Worm (Caenorhabditis elegans) whole organism, L4 larva: Measurements from ENCODE around the gene arrd-28.

Experiments
- F10B5.3 ChIP-seq: sonication (generic microtip); optimal IDR thresholded peaks from 2 replicates; lab custom pipeline; 2016; ENCODE audit warnings: mild to moderate bottlenecking, missing genetic modification characterization, missing compliant biosample characterization
- F44E2.7 ChIP-seq: fragments of 200-800 bp; sonication (Bioruptor generic); IDR thresholded peaks from 2 replicates; pipeline ENCODE4 v2.1.2; 2022; ENCODE audit warnings: missing genetic modification characterization, missing compliant biosample characterization
- T20F7.1 ChIP-seq: fragments of 200-800 bp; sonication (Bioruptor generic); optimal IDR thresholded peaks from 2 replicates; lab custom pipeline; 2018; ENCODE audit warnings: mild to moderate bottlenecking, missing genetic modification characterization, missing compliant biosample characterization
- T26A8.4 ChIP-seq: fragments of 200-800 bp; sonication (Bioruptor generic); IDR thresholded peaks from 2 replicates; pipeline ENCODE4 v1.3.6; 2022; ENCODE audit warnings: missing genetic modification characterization, missing compliant biosample characterization
- Y5F2A.4 ChIP-seq: fragments of 200-800 bp; sonication (Bioruptor generic); optimal IDR thresholded peaks from 2 replicates; lab custom pipeline; 2018; ENCODE audit warnings: mild to moderate bottlenecking, missing genetic modification characterization, missing compliant biosample characterization
- aha-1 ChIP-seq: fragments of 150-350 bp; peaks from one replicate; lab custom pipeline; 2014; ENCODE audit warnings: missing biosample characterization, missing genetic modification characterization
- aly-2 ChIP-seq: sonication (generic microtip); optimal IDR thresholded peaks from 2 replicates; lab custom pipeline; 2018; ENCODE audit warnings: missing biosample characterization, missing genetic modification characterization
- ceh-28 ChIP-seq: fragments of 150-350 bp; optimal IDR thresholded peaks from 2 replicates; lab custom pipeline; 2014; ENCODE audit warnings: missing biosample characterization, missing genetic modification reagents, missing genetic modification characterization
- ceh-32 ChIP-seq: sonication (generic microtip); optimal IDR thresholded peaks from 2 replicates; lab custom pipeline; 2016; ENCODE audit warnings: mild to moderate bottlenecking, missing genetic modification characterization, missing compliant biosample characterization; ENCODE audit not compliant: poor library complexity
- ces-1 ChIP-seq: fragments of 150-350 bp; sonication (generic microtip); optimal IDR thresholded peaks from 4 replicates; lab custom pipeline; 2014; ENCODE audit warnings: missing biosample characterization, missing genetic modification reagents, missing genetic modification characterization
- ctbp-1 ChIP-seq: fragments of 200-800 bp; sonication (Bioruptor generic); IDR thresholded peaks from 2 replicates; pipeline ENCODE4 v1.3.6; 2022; ENCODE audit warnings: missing genetic modification reagents, missing genetic modification characterization, missing compliant biosample characterization
- daf-12 ChIP-seq: fragments of 150-350 bp; optimal IDR thresholded peaks from 2 replicates; lab custom pipeline; 2014; ENCODE audit warnings: missing biosample characterization, missing genetic modification reagents, missing genetic modification characterization
- daf-19 ChIP-seq: fragments of 200-800 bp; sonication (Bioruptor generic); conservative IDR thresholded peaks from 2 replicates; pipeline ENCODE4 v1.3.6; 2022; ENCODE audit warnings: missing genetic modification characterization, missing compliant biosample characterization
- dmd-8 ChIP-seq: fragments of 200-800 bp; sonication (Bioruptor generic); IDR thresholded peaks from 2 replicates; pipeline ENCODE4 v1.3.6; 2022; ENCODE audit warnings: missing genetic modification characterization, missing compliant biosample characterization
- dpl-1 ChIP-seq: fragments of 150-350 bp; optimal IDR thresholded peaks from 2 replicates; lab custom pipeline; 2014; ENCODE audit warnings: missing biosample characterization, missing genetic modification reagents, missing genetic modification characterization
- duxl-1 ChIP-seq: sonication (generic microtip); optimal IDR thresholded peaks from 2 replicates; lab custom pipeline; 2016; ENCODE audit warnings: mild to moderate bottlenecking, missing genetic modification characterization, moderate library complexity, missing compliant biosample characterization; ENCODE audit not compliant: poor library complexity
- egl-27 ChIP-seq: sonication (generic microtip); optimal IDR thresholded peaks from 3 replicates; lab custom pipeline; 2017; ENCODE audit warnings: missing biosample characterization, missing genetic modification reagents, missing genetic modification characterization
- fkh-10 ChIP-seq: fragments of 150-350 bp; optimal IDR thresholded peaks from 2 replicates; lab custom pipeline; 2014; ENCODE audit warnings: missing biosample characterization, missing genetic modification reagents, missing genetic modification characterization
- hif-1 ChIP-seq, 2 experiments: sonication (generic microtip); optimal IDR thresholded peaks; 2 replicates each; lab custom pipeline; 2016 to 2017; ENCODE audit warnings: missing compliant biosample characterization in 2 of 2, missing genetic modification characterization in 2 of 2, missing genetic modification reagents in 2 of 2, missing genotype in 2 of 2, mild to moderate bottlenecking in 1 of 2
- hlh-11 ChIP-seq: fragments of 200-800 bp; sonication (Bioruptor generic); optimal IDR thresholded peaks from 2 replicates; lab custom pipeline; 2018; ENCODE audit warnings: mild to moderate bottlenecking, missing genetic modification characterization, missing compliant biosample characterization
- hlh-30 ChIP-seq: sonication (generic microtip); optimal IDR thresholded peaks from 2 replicates; lab custom pipeline; 2017; ENCODE audit warnings: antibody characterized with exemption, mild to moderate bottlenecking, missing genetic modification characterization, missing compliant biosample characterization; ENCODE audit not compliant: insufficient read depth
- hmg-1.1 ChIP-seq: fragments of 200-800 bp; sonication (Bioruptor generic); IDR thresholded peaks from 2 replicates; pipeline ENCODE4 v1.3.6; 2022; ENCODE audit warnings: missing genetic modification reagents, missing genetic modification characterization, missing compliant biosample characterization
- lim-7 ChIP-seq: fragments of 200-800 bp; sonication (Bioruptor generic); IDR thresholded peaks from 2 replicates; pipeline ENCODE4 v1.3.6; 2022; ENCODE audit warnings: missing genetic modification characterization, missing compliant biosample characterization
- lsy-2 ChIP-seq, 2 experiments: fragments of 150-350 bp in 1 of 2; sonication (generic microtip) in 1 of 2; optimal IDR thresholded peaks; 2 replicates each; lab custom pipeline; 2014 to 2017; ENCODE audit warnings: missing biosample characterization in 2 of 2, missing genetic modification characterization in 2 of 2
- madf-5 ChIP-seq, 2 experiments: fragments of 200-800 bp; sonication (Bioruptor generic); IDR thresholded peaks; 2 replicates each; pipeline ENCODE4 v1.3.6; 2022; ENCODE audit warnings: missing compliant biosample characterization in 2 of 2, missing genetic modification characterization in 2 of 2
- madf-9 ChIP-seq: fragments of 200-800 bp; sonication (Bioruptor generic); conservative IDR thresholded peaks from 2 replicates; pipeline ENCODE4 v1.3.6; 2022; ENCODE audit warnings: missing genetic modification reagents, missing genetic modification characterization, missing compliant biosample characterization
- mdl-1 ChIP-seq, 2 experiments: fragments of 150-350 bp in 1 of 2; sonication (generic microtip) in 1 of 2; optimal IDR thresholded peaks; 2 replicates each; lab custom pipeline; 2014 to 2017; ENCODE audit warnings: missing biosample characterization in 2 of 2, missing genetic modification characterization in 2 of 2
- mdt-29 ChIP-seq: fragments of 200-800 bp; sonication (Bioruptor generic); IDR thresholded peaks from 2 replicates; pipeline ENCODE4 v1.3.6; 2022; ENCODE audit warnings: missing genetic modification reagents, missing genetic modification characterization, missing compliant biosample characterization
- mep-1 ChIP-seq: fragments of 150-350 bp; sonication (generic microtip); optimal IDR thresholded peaks from 3 replicates; lab custom pipeline; 2014; ENCODE audit warnings: missing biosample characterization, missing genetic modification characterization
- mxl-3 ChIP-seq: fragments of 200-800 bp; sonication (Bioruptor generic); optimal IDR thresholded peaks from 2 replicates; lab custom pipeline; 2018; ENCODE audit warnings: mild to moderate bottlenecking, missing genetic modification characterization, missing compliant biosample characterization
- nhr-10 ChIP-seq: fragments of 150-350 bp; optimal IDR thresholded peaks from 2 replicates; lab custom pipeline; 2014; ENCODE audit warnings: missing biosample characterization, missing genetic modification characterization
- nhr-102 ChIP-seq: sonication (generic microtip); optimal IDR thresholded peaks from 2 replicates; lab custom pipeline; 2016; ENCODE audit warnings: mild to moderate bottlenecking, missing genetic modification characterization, moderate library complexity, missing compliant biosample characterization
- nhr-28 ChIP-seq: fragments of 150-350 bp; optimal IDR thresholded peaks from 2 replicates; lab custom pipeline; 2014; ENCODE audit warnings: missing biosample characterization, missing genetic modification characterization
- nhr-48 ChIP-seq: sonication (generic microtip); optimal IDR thresholded peaks from 2 replicates; lab custom pipeline; 2016; ENCODE audit warnings: mild to moderate bottlenecking, missing genetic modification characterization, missing compliant biosample characterization
- php-3 ChIP-seq: fragments of 200-800 bp; sonication (Bioruptor generic); IDR thresholded peaks from 2 replicates; pipeline ENCODE4 v1.3.6; 2022; ENCODE audit warnings: missing genetic modification reagents, missing genetic modification characterization, missing compliant biosample characterization
- rbr-2 ChIP-seq: sonication (generic microtip); optimal IDR thresholded peaks from 2 replicates; lab custom pipeline; 2016; ENCODE audit warnings: missing genotype, missing genetic modification characterization, missing compliant biosample characterization
- sdz-12 ChIP-seq: fragments of 200-800 bp; sonication (Bioruptor generic); optimal IDR thresholded peaks from 2 replicates; lab custom pipeline; 2018; ENCODE audit warnings: mild to moderate bottlenecking, missing genetic modification characterization, missing compliant biosample characterization
- skn-1 ChIP-seq: fragments of 150-350 bp; optimal IDR thresholded peaks from 2 replicates; lab custom pipeline; 2014; ENCODE audit warnings: missing biosample characterization, missing genetic modification characterization
- snpc-1.2 ChIP-seq: fragments of 200-800 bp; sonication (Bioruptor generic); IDR thresholded peaks from 2 replicates; pipeline ENCODE4 v1.3.6; 2022; ENCODE audit warnings: missing genetic modification reagents, missing genetic modification characterization, missing compliant biosample characterization
- snpc-4 ChIP-seq: fragments of 150-350 bp; optimal IDR thresholded peaks from 2 replicates; lab custom pipeline; 2014; ENCODE audit warnings: missing biosample characterization, missing genetic modification characterization
- spr-3 ChIP-seq: fragments of 200-800 bp; sonication (Bioruptor generic); optimal IDR thresholded peaks from 2 replicates; lab custom pipeline; 2018; ENCODE audit warnings: mild to moderate bottlenecking, missing genetic modification characterization, missing compliant biosample characterization
- unc-62 ChIP-seq, 3 experiments: fragments of 150-350 bp in 1 of 3; sonication (generic microtip); optimal IDR thresholded peaks in 2 of 3; peaks in 1 of 3; 1 replicate in 1 of 3; 2 replicates in 2 of 3; lab custom pipeline; 2014 to 2017; ENCODE audit warnings: missing biosample characterization in 3 of 3, missing genetic modification characterization in 3 of 3, missing genetic modification reagents in 3 of 3, missing genotype in 1 of 3
- zag-1 ChIP-seq: fragments of 150-350 bp; optimal IDR thresholded peaks from 2 replicates; lab custom pipeline; 2014; ENCODE audit warnings: missing biosample characterization, missing genetic modification characterization
- zfp-3 ChIP-seq: fragments of 200-800 bp; sonication (Bioruptor generic); conservative IDR thresholded peaks from 2 replicates; pipeline ENCODE4 v1.3.6; 2022; ENCODE audit warnings: missing genetic modification reagents, missing genetic modification characterization, missing compliant biosample characterization
- zip-2 ChIP-seq: fragments of 150-350 bp; optimal IDR thresholded peaks from 2 replicates; lab custom pipeline; 2014; ENCODE audit warnings: missing biosample characterization, missing genetic modification characterization
- ztf-7 ChIP-seq: fragments of 150-350 bp; optimal IDR thresholded peaks from 2 replicates; lab custom pipeline; 2014; ENCODE audit warnings: missing biosample characterization, missing genetic modification characterization

Gene arrd-28

ce11 chrX:10194327-10195096 lies 10.7 kb downstream of the arrd-28 start, which contains the start of gene myrf-2:
TSS of gene myrf-2 (minus strand) at chrX:10194377.
- no peak for TF ChIP-seq zfp-3 (GFP tag; lab: Robert Waterston, UW)
- no peak for TF ChIP-seq sdz-12 (GFP tag; lab: Kevin White, UChicago)
- TF ChIP-seq hlh-11 (tag; lab: Kevin White, UChicago), result peak; percentile 58
- peak; percentile 9 for TF ChIP-seq mep-1 (tag; lab: Kevin White, UChicago)
- no peak for TF ChIP-seq F10B5.3 (tag; lab: Kevin White, UChicago)
- TF ChIP-seq mxl-3 (GFP tag; lab: Kevin White, UChicago), result peak; percentile 58
- TF ChIP-seq nhr-28 (tag; lab: Kevin White, UChicago), result peak; percentile 48
- peak; percentile 20 for TF ChIP-seq nhr-48 (tag; lab: Kevin White, UChicago)
- TF ChIP-seq unc-62 (GFP tag; optimal IDR thresholded peaks at IDR 0.05 in 1 of 2; lab: Kevin White, UChicago), result peak in 1 of 2 experiments; percentile 52
- TF ChIP-seq unc-62 (tag; optimal IDR thresholded peaks at IDR 0.05; lab: Kevin White, UChicago), result no peak
- TF ChIP-seq mdl-1 (tag; optimal IDR thresholded peaks at IDR 0.05; lab: Kevin White, UChicago), result peak in 1 of 2 experiments; percentile 36

- TF ChIP-seq snpc-4 (tag; lab: Kevin White, UChicago) (no peak), F10B5.3 (tag; lab: Kevin White, UChicago) (no peak), nhr-10 (tag; lab: Kevin White, UChicago) (no peak), mdt-29 (GFP tag; lab: Robert Waterston, UW) (no peak), lim-7 (GFP tag; lab: Robert Waterston, UW) (no peak), daf-12 (no peak), snpc-1.2 (no peak), lsy-2 (tag; optimal IDR thresholded peaks at IDR 0.05; lab: Kevin White, UChicago) (peak; percentile 15 to 90), hlh-11 (tag; lab: Kevin White, UChicago) (peak; percentile 72), ctbp-1 (GFP tag; lab: Robert Waterston, UW) (no peak), F44E2.7 (GFP tag; lab: Robert Waterston, UW) (no peak), nhr-28 (tag; lab: Kevin White, UChicago) (peak; percentile 78), skn-1 (tag; lab: Kevin White, UChicago) (no peak), madf-5 (GFP tag; IDR thresholded peaks at IDR 0.05; lab: Robert Waterston, UW) (no peak), zag-1 (no peak), zip-2 (no peak), ceh-28 (tag; lab: Kevin White, UChicago) (no peak), hlh-30 (tag; lab: Kevin White, UChicago) (peak; percentile 78), Y5F2A.4 (GFP tag; lab: Kevin White, UChicago) (no peak), hif-1 (tag; optimal IDR thresholded peaks at IDR 0.05; lab: Kevin White, UChicago) (peak in 1 of 2 experiments; percentile 37), daf-19 (GFP tag; lab: Robert Waterston, UW) (no peak), madf-9 (GFP tag; lab: Robert Waterston, UW) (no peak), T26A8.4 (GFP tag; lab: Robert Waterston, UW) (peak; percentile 39; the same call in 1 of the 2 replicates), rbr-2 (tag; lab: Kevin White, UChicago) (peak; percentile 65), aly-2 (no peak), php-3 (GFP tag; lab: Robert Waterston, UW) (no peak), hmg-1.1 (GFP tag; lab: Robert Waterston, UW) (peak; percentile 62), aha-1 (tag; lab: Kevin White, UChicago) (peak; percentile 59), egl-27 (tag; lab: Kevin White, UChicago) (no peak), nhr-102 (tag; lab: Kevin White, UChicago) (no peak), spr-3 (GFP tag; lab: Kevin White, UChicago) (no peak), ztf-7 (tag; lab: Kevin White, UChicago) (no peak), dpl-1 (peak; percentile 41), T20F7.1 (GFP tag; lab: Kevin White, UChicago) (peak; percentile 98), fkh-10 (GFP tag; lab: Kevin White, UChicago) (no peak), dmd-8 (GFP tag; lab: Robert Waterston, UW) (no peak), duxl-1 (tag; lab: Kevin White, UChicago) (peak; percentile 28), ceh-32 (no peak), ces-1 (no peak)
These were observed 13.5 kb downstream of the arrd-28 start, which contains the start of gene nucb-1 for ce11 chrX:10197204-10197756. TSS of gene nucb-1 (plus strand) at chrX:10197706.
